Worm (Caenorhabditis elegans): ENCODE results near the gene hog-1.

Gene hog-1

ce11 chrX:5850472-5850871 is 3.6 kb downstream of the hog-1 start:
- TF ChIP-seq nfya-1 (tag; optimal IDR thresholded peaks at IDR 0.05) (no peak), pros-1 (tag; optimal IDR thresholded peaks at IDR 0.05) (no peak), ttx-3 (tag; optimal IDR thresholded peaks at IDR 0.05) (no peak), C08G9.2 (tag; optimal IDR thresholded peaks at IDR 0.05) (no peak), ahr-1 (tag; optimal IDR thresholded peaks at IDR 0.05) (no peak), gmeb-2 (tag; optimal IDR thresholded peaks at IDR 0.05) (no peak), hlh-8 (tag; optimal IDR thresholded peaks at IDR 0.05) (no peak)

DNA sequence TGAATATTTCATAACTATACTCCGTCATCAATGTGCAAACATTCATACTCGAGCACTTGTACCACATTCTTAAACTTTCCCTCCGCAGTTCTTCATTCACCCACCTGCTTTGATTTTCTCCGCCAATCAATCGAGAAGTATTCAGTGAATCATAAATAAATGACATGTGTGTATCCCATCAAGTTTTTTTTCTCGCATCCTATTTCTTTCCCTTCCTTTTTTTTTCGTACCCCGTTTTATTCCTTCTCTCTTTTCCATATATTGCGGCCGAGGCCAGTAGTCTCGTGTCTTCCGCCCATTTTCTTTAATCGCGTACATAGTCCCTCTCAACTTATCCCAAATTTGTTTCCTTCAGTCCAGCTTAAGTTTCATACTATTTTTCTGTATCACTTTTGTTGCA is 5.4 kb downstream of the hog-1 start, which contains the start of gene atat-2:
atat-2 (plus strand) TSS at position 398 of the 400 bp plus-strand sequence.
- no peak for TF ChIP-seq Y22D7AL.16 (tag; optimal IDR thresholded peaks at IDR 0.05)
- no peak for TF ChIP-seq rnt-1 (tag; optimal IDR thresholded peaks at IDR 0.05)
- TF ChIP-seq dve-1 (tag; optimal IDR thresholded peaks at IDR 0.05), result no peak
- no peak for TF ChIP-seq ref-2 (tag; optimal IDR thresholded peaks at IDR 0.05)
- TF ChIP-seq ceh-48 (tag; optimal IDR thresholded peaks at IDR 0.05), result no peak
- no peak for TF ChIP-seq hlh-8 (tag; optimal IDR thresholded peaks at IDR 0.05)
- no peak for TF ChIP-seq pag-3 (tag; optimal IDR thresholded peaks at IDR 0.05; ENCODE audit: borderline replicate concordance)
- no peak for TF ChIP-seq nhr-11 (tag; optimal IDR thresholded peaks at IDR 0.05)
- no peak for TF ChIP-seq lin-11 (tag; optimal IDR thresholded peaks at IDR 0.05)
- no peak for TF ChIP-seq ttx-3 (tag; optimal IDR thresholded peaks at IDR 0.05)
- no peak for TF ChIP-seq nfya-1 (tag; optimal IDR thresholded peaks at IDR 0.05)
- no peak for TF ChIP-seq ceh-22 (tag; optimal IDR thresholded peaks at IDR 0.05)
- TF ChIP-seq eyg-1 (tag; optimal IDR thresholded peaks at IDR 0.05), result no peak
- TF ChIP-seq ceh-9 (tag; optimal IDR thresholded peaks at IDR 0.05), result no peak
- no peak for TF ChIP-seq fax-1 (tag; optimal IDR thresholded peaks at IDR 0.05)
- TF ChIP-seq dmd-4 (tag; optimal IDR thresholded peaks at IDR 0.05; ENCODE audit: borderline replicate concordance), result no peak

- TF ChIP-seq unc-55 (GFP tag; optimal IDR thresholded peaks at IDR 0.05) (peak; percentile 0), sox-2 (GFP tag; IDR thresholded peaks at IDR 0.05) (peak; percentile 21; the same call in 1 of the 2 replicates), tbx-2 (tag; optimal IDR thresholded peaks at IDR 0.05) (peak; percentile 18), F13H6.1 (tag; optimal IDR thresholded peaks at IDR 0.05) (no peak), unc-42 (tag; optimal IDR thresholded peaks at IDR 0.05) (peak; percentile 7), Y22D7AL.16 (tag; optimal IDR thresholded peaks at IDR 0.05) (no peak), ceh-31 (tag; optimal IDR thresholded peaks at IDR 0.05) (peak; percentile 64), ztf-16 (tag; optimal IDR thresholded peaks at IDR 0.05) (no peak), ceh-48 (tag; optimal IDR thresholded peaks at IDR 0.05) (peak; percentile 32)
These were observed 6.8 kb downstream of the hog-1 start for ce11 chrX:5847268-5847667.

ce11 chrX:5841060-5841642 is 12.9 kb downstream of the hog-1 start, which contains the start of gene puf-9:
Gene puf-9, plus strand, starts transcription at chrX:5841592.
- peak; percentile 93 for TF ChIP-seq rnt-1 (tag; optimal IDR thresholded peaks at IDR 0.05)
- TF ChIP-seq unc-42 (tag; optimal IDR thresholded peaks at IDR 0.05), result peak; percentile 73
- TF ChIP-seq ceh-30 (tag; optimal IDR thresholded peaks at IDR 0.05), result no peak
- peak; percentile 55 for TF ChIP-seq C08G9.2 (tag; optimal IDR thresholded peaks at IDR 0.05)
- no peak for TF ChIP-seq ceh-24 (tag; optimal IDR thresholded peaks at IDR 0.05)
- peak; percentile 95 for TF ChIP-seq ceh-31 (tag; optimal IDR thresholded peaks at IDR 0.05)
- peak; percentile 63 for TF ChIP-seq dmd-4 (tag; optimal IDR thresholded peaks at IDR 0.05; ENCODE audit: borderline replicate concordance)
- peak; percentile 25 for TF ChIP-seq K02D7.2 (tag; optimal IDR thresholded peaks at IDR 0.05)
- no peak for TF ChIP-seq odd-2 (tag; optimal IDR thresholded peaks at IDR 0.05)
- TF ChIP-seq ceh-18 (tag; optimal IDR thresholded peaks at IDR 0.05), result peak; percentile 99
- no peak for TF ChIP-seq npax-4 (tag; optimal IDR thresholded peaks at IDR 0.05)
- no peak for TF ChIP-seq ztf-16 (tag; optimal IDR thresholded peaks at IDR 0.05)
- peak; percentile 94 for TF ChIP-seq ref-2 (tag; optimal IDR thresholded peaks at IDR 0.05)
- peak; percentile 87 for TF ChIP-seq unc-55 (GFP tag; optimal IDR thresholded peaks at IDR 0.05)
- peak; percentile 57 for TF ChIP-seq K09A11.1 (tag; optimal IDR thresholded peaks at IDR 0.05; ENCODE audit: insufficient read depth)
- TF ChIP-seq pros-1 (tag; optimal IDR thresholded peaks at IDR 0.05), result peak; percentile 69
- peak; percentile 71 for TF ChIP-seq syd-9 (tag; optimal IDR thresholded peaks at IDR 0.05)
- peak; percentile 25 for TF ChIP-seq che-1 (tag; optimal IDR thresholded peaks at IDR 0.05)
- TF ChIP-seq hlh-6 (tag; optimal IDR thresholded peaks at IDR 0.05), result no peak
- peak; percentile 22 for TF ChIP-seq gmeb-2 (tag; optimal IDR thresholded peaks at IDR 0.05)
- TF ChIP-seq pha-2 (tag; optimal IDR thresholded peaks at IDR 0.05), result peak; percentile 46
- peak; percentile 86 for TF ChIP-seq hlh-30 (tag; optimal IDR thresholded peaks at IDR 0.05; ENCODE audit: insufficient read depth)
- no peak for TF ChIP-seq fkh-10 (GFP tag; optimal IDR thresholded peaks at IDR 0.05)
- TF ChIP-seq tbx-7 (tag; optimal IDR thresholded peaks at IDR 0.05), result peak; percentile 30
- peak; percentile 72 for TF ChIP-seq ets-4 (tag; optimal IDR thresholded peaks at IDR 0.05)
- TF ChIP-seq unc-86 (tag; optimal IDR thresholded peaks at IDR 0.05), result peak; percentile 46
- TF ChIP-seq lim-6 (tag; optimal IDR thresholded peaks at IDR 0.05), result peak; percentile 52
- no peak for TF ChIP-seq C38D4.7 (GFP tag; optimal IDR thresholded peaks at IDR 0.05)
